Fruit fly (Drosophila melanogaster): Measurements from ENCODE around the gene TM9SF4.

Gene TM9SF4

DNA sequence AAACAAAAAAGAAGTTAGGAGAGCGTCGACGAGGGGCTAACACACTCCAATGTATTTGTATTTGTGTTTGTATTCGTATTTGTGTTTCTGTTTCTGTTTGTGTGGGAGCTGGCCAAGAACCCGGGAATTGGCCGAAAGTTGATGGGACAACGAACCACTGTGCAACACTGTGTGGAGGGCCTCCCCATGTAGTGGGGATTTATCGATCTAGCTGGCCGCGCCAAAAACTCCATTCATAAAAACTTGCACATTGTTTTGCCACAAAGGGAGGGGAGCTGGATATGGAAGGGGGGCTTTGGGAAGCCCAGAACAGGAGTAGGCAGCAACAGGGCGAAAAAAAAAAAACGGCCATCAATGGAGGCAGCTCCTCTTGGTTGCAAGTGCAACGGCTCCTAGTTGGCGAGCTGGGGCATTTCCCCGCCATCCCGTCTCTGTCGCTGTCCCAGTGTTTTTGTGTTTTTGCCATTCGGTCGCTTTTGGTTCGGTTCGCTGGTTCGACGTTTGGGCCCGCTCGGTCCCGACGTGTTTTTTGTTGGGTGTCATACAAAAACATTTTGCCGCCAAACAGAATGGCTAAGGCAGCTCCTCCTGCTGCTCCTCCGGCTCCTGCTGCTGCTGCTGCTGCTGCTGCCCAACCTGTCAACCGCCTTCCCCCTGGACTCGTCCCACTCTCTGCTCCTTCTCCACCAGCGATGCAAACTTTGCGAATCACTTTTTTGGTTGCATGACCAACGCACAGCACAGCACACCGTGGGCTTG, 30.4 kb downstream of the TM9SF4 start (continued):
- no peak for TF ChIP-seq cas (GFP tag; IDR thresholded peaks at IDR 0.05)
- no peak for TF ChIP-seq slbo (GFP tag; IDR thresholded peaks at IDR 0.05)
- no peak for TF ChIP-seq HmgD (GFP tag; optimal IDR thresholded peaks at IDR 0.05)
- TF ChIP-seq corto (GFP tag; optimal IDR thresholded peaks at IDR 0.05): no peak
- no peak for TF ChIP-seq phol (tag; optimal IDR thresholded peaks at IDR 0.05)
- TF ChIP-seq HLHmδ (GFP tag; optimal IDR thresholded peaks at IDR 0.05): no peak

DNA sequence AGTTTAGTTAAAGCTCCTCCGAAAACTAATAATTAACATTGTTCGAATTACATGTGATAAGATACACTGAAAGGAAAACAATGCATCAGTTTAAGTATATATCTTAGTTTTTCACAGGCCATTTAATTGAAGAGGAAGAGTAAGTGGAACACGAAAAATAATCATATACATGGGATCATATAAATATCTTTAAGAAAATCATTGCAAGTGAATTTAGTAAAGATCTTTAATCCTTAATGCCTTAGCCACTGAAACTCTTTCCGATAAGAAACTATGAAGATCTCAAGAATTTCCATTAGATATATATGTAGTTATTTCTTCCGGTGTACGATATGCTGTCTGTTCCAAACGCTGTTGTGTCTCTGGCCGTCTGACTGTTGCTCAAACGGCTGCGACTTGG, 31.9 kb downstream of the TM9SF4 start:
- TF ChIP-seq CG10366 (GFP tag; IDR thresholded peaks at IDR 0.05) (peak; percentile 58), az2 (GFP tag; optimal IDR thresholded peaks at IDR 0.05) (peak; percentile 20), CG18476 (GFP tag; optimal IDR thresholded peaks at IDR 0.05) (peak; percentile 54), CG12155 (GFP tag; optimal IDR thresholded peaks at IDR 0.05) (peak; percentile 6), her (GFP tag; optimal IDR thresholded peaks at IDR 0.05) (peak; percentile 19), salm (tag; optimal IDR thresholded peaks at IDR 0.05) (peak; percentile 68), CG10267 (tag; optimal IDR thresholded peaks at IDR 0.05) (peak; percentile 47), Eip74EF (GFP tag; optimal IDR thresholded peaks at IDR 0.05) (peak in 1 of 2 experiments; percentile 66), CG13775 (GFP tag; optimal IDR thresholded peaks at IDR 0.05) (peak; percentile 40), ara (GFP tag; IDR thresholded peaks at IDR 0.05) (no peak), gce (GFP tag; IDR thresholded peaks at IDR 0.05) (0 out of 3 replicates have a peak, but pooled peaks have one; percentile 15), gsb-n (tag; optimal IDR thresholded peaks at IDR 0.05) (peak; percentile 32), Abd-B (GFP tag; optimal IDR thresholded peaks at IDR 0.05) (peak; percentile 67), vnd (GFP tag; IDR thresholded peaks at IDR 0.05; ENCODE audit: partially characterized antibody) (no peak), CG8089 (GFP tag; optimal IDR thresholded peaks at IDR 0.05) (no peak), CG14710 (tag; optimal IDR thresholded peaks at IDR 0.05) (peak; percentile 1), E2f1 (GFP tag; IDR thresholded peaks at IDR 0.05) (peak; percentile 53), sc (optimal IDR thresholded peaks at IDR 0.05) (no peak), sc (GFP tag; optimal IDR thresholded peaks at IDR 0.05) (peak; percentile 36), hkb (optimal IDR thresholded peaks at IDR 0.05) (no peak), hkb (GFP tag; IDR thresholded peaks at IDR 0.05) (peak; percentile 69), tap (tag; optimal IDR thresholded peaks at IDR 0.05) (peak; percentile 39), fu2 (GFP tag; optimal IDR thresholded peaks at IDR 0.05) (no peak), esg (GFP tag; conservative IDR thresholded peaks at IDR 0.05) (peak; percentile 50), bcd (GFP tag; optimal IDR thresholded peaks at IDR 0.05) (peak; percentile 54), org-1 (GFP tag; optimal IDR thresholded peaks at IDR 0.05) (peak; percentile 66), CG11247 (GFP tag; IDR thresholded peaks at IDR 0.05) (peak; percentile 47), CG17359 (tag; optimal IDR thresholded peaks at IDR 0.05) (peak; percentile 61), kay (GFP tag; optimal IDR thresholded peaks at IDR 0.05) (peak; percentile 23), CG10543 (GFP tag; optimal IDR thresholded peaks at IDR 0.05) (no peak), tio (GFP tag; optimal IDR thresholded peaks at IDR 0.05) (peak; percentile 56), gcm (GFP tag; optimal IDR thresholded peaks at IDR 0.05) (peak; percentile 44), Oli (tag; optimal IDR thresholded peaks at IDR 0.05) (peak; percentile 82), ranshi (GFP tag; IDR thresholded peaks at IDR 0.05) (peak; percentile 71), Jarid2 (GFP tag; optimal IDR thresholded peaks at IDR 0.05) (no peak), dysf (GFP tag; IDR thresholded peaks at IDR 0.05) (peak; percentile 74), seq (GFP tag; IDR thresholded peaks at IDR 0.05) (0 out of 2 replicates have a peak, but pooled peaks have one; percentile 46), Fer3 (tag; optimal IDR thresholded peaks at IDR 0.05) (peak; percentile 38), hbn (GFP tag; IDR thresholded peaks at IDR 0.05; ENCODE audit: partially characterized antibody) (no peak), CG12219 (GFP tag; optimal IDR thresholded peaks at IDR 0.05) (no peak), CG5245 (GFP tag; optimal IDR thresholded peaks at IDR 0.05) (peak; percentile 19), NC2β (GFP tag; optimal IDR thresholded peaks at IDR 0.05) (peak; percentile 5)
